Worm (Caenorhabditis elegans): ENCODE measurements around the gene ZK669.2.

The ZK669.2 gene

DNA sequence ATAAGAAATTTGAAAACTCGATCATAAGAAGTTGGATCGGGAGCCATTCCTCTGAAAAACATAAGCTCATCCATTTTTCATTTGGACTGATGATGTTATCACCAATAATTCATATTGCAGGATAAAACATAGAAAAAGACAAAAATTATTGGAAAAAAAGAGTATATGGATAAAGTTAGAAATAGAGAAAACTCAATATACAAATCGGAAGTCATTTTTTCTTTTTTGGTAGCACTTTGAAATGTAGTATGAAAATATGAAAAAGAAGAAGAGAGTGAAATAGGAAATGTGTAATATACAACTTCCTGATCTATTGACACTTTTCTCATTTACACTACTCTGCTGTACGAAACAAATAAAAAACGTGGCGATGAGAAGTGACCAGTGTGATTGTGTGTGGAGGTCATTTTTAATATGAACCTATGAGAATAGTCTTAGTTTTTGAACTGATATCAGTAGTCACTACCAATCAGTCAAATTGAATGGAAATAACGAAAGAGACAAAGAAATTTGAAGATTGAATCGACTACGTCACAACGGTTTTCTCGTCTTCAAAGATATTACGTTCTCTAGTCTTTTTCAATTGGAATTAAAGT, 8.9 kb upstream of the ZK669.2 start, which contains the start of gene ZK669.5:
Gene ZK669.5, minus strand, starts transcription at position 51 of the 596 bp plus-strand sequence.
- TF ChIP-seq lin-14 (GFP tag; optimal IDR thresholded peaks at IDR 0.05) (peak; percentile 44), sox-4 (tag; optimal IDR thresholded peaks at IDR 0.05) (no peak), fkh-10 (GFP tag; optimal IDR thresholded peaks at IDR 0.05) (no peak), nhr-20 (tag; optimal IDR thresholded peaks at IDR 0.05) (peak; percentile 11), unc-98 (GFP tag; IDR thresholded peaks at IDR 0.05) (no peak), efl-3 (GFP tag; optimal IDR thresholded peaks at IDR 0.05) (no peak), blmp-1 (tag; optimal IDR thresholded peaks at IDR 0.05) (peak; percentile 27), elt-3 (tag; optimal IDR thresholded peaks at IDR 0.05) (peak in 1 of 6 experiments; percentile 27), snu-23 (GFP tag; optimal IDR thresholded peaks at IDR 0.05) (peak; percentile 7), aha-1 (tag; optimal IDR thresholded peaks at IDR 0.05) (no peak), egl-13 (tag; optimal IDR thresholded peaks at IDR 0.05) (peak; percentile 12), unc-130 (tag; optimal IDR thresholded peaks at IDR 0.05) (no peak), ztf-11 (tag; optimal IDR thresholded peaks at IDR 0.05) (no peak), nhr-237 (tag; optimal IDR thresholded peaks at IDR 0.05) (no peak), vab-15 (tag; optimal IDR thresholded peaks at IDR 0.05) (no peak), nhr-19 (GFP tag; conservative IDR thresholded peaks at IDR 0.05) (no peak), nhr-85 (tag) (peak; percentile 62)

- TF ChIP-seq nhr-237 (tag; optimal IDR thresholded peaks at IDR 0.05) (peak; percentile 36), C16A3.4 (tag; optimal IDR thresholded peaks at IDR 0.05) (peak; percentile 75), fkh-10 (GFP tag; optimal IDR thresholded peaks at IDR 0.05) (no peak), ceh-82 (tag; optimal IDR thresholded peaks at IDR 0.05) (peak; percentile 57 to 84 (median 81)), ces-1 (GFP tag; optimal IDR thresholded peaks at IDR 0.05) (no peak), fos-1 (tag; optimal IDR thresholded peaks at IDR 0.05) (peak; percentile 48), nhr-20 (tag; optimal IDR thresholded peaks at IDR 0.05) (peak; percentile 89), dpl-1 (GFP tag; optimal IDR thresholded peaks at IDR 0.05) (peak; percentile 97 to 99 (median 98)), xbp-1 (tag; optimal IDR thresholded peaks at IDR 0.05) (peak; percentile 89), tlp-1 (tag; optimal IDR thresholded peaks at IDR 0.05) (no peak), ets-5 (GFP tag; IDR thresholded peaks at IDR 0.05) (no peak), aha-1 (tag; optimal IDR thresholded peaks at IDR 0.05) (no peak), elt-3 (tag; optimal IDR thresholded peaks at IDR 0.05) (peak in 2 of 6 experiments; percentile 61 to 67), hpl-2 (GFP tag; optimal IDR thresholded peaks at IDR 0.05) (no peak), snu-23 (GFP tag; optimal IDR thresholded peaks at IDR 0.05) (peak; percentile 93), nhr-85 (tag) (peak; percentile 93), swsn-7 (tag; optimal IDR thresholded peaks at IDR 0.05) (peak; percentile 88), isw-1 (GFP tag; IDR thresholded peaks at IDR 0.05) (peak; percentile 89), zip-4 (GFP tag; optimal IDR thresholded peaks at IDR 0.05) (peak; percentile 73), unc-98 (GFP tag; IDR thresholded peaks at IDR 0.05) (0 out of 2 replicates have a peak, but pooled peaks have one; percentile 25), sup-37 (GFP tag; optimal IDR thresholded peaks at IDR 0.05) (peak; percentile 76), hlh-4 (tag; optimal IDR thresholded peaks at IDR 0.05) (no peak), C34B4.2 (tag; optimal IDR thresholded peaks at IDR 0.05) (no peak), nhr-76 (tag; optimal IDR thresholded peaks at IDR 0.05) (no peak), unc-62 (GFP tag; optimal IDR thresholded peaks at IDR 0.05) (no peak), skn-1 (tag; optimal IDR thresholded peaks at IDR 0.05) (peak; percentile 82), vab-15 (tag; optimal IDR thresholded peaks at IDR 0.05) (no peak), Y116A8C.19 (tag; optimal IDR thresholded peaks at IDR 0.05; ENCODE audit: borderline replicate concordance) (no peak), lin-35 (GFP tag; optimal IDR thresholded peaks at IDR 0.05) (peak; percentile 97 to 99), unc-86 (tag; optimal IDR thresholded peaks at IDR 0.05) (peak; percentile 83), efl-1 (optimal IDR thresholded peaks at IDR 0.05) (peak; percentile 95 to 99), efl-1 (GFP tag; optimal IDR thresholded peaks at IDR 0.05 in 1 of 2) (peak; percentile 99 to 100), rnt-1 (tag; optimal IDR thresholded peaks at IDR 0.05) (peak; percentile 91), aly-2 (tag; optimal IDR thresholded peaks at IDR 0.05) (peak; percentile 87), nhr-84 (tag; optimal IDR thresholded peaks at IDR 0.05) (no peak), ceh-8 (GFP tag; optimal IDR thresholded peaks at IDR 0.05) (peak; percentile 54), nhr-90 (tag; optimal IDR thresholded peaks at IDR 0.05; ENCODE audit: poor library complexity) (peak; percentile 88), ceh-63 (GFP tag; optimal IDR thresholded peaks at IDR 0.05) (no peak), F16B12.6 (tag; optimal IDR thresholded peaks at IDR 0.05) (peak; percentile 67), lin-13 (GFP tag; optimal IDR thresholded peaks at IDR 0.05) (peak; percentile 81), lin-14 (GFP tag; optimal IDR thresholded peaks at IDR 0.05) (peak; percentile 80), grh-1 (GFP tag; IDR thresholded peaks at IDR 0.05) (peak; percentile 92)
Observed at ce11 chrII:7945168-7945567, 7.2 kb upstream of the ZK669.2 start, which contains the start of gene dbt-1. TSS of gene dbt-1 (minus strand) at chrII:7945206.
